Fruit fly (Drosophila melanogaster): ENCODE results near the gene sima.
A peak's percentile ranks its signal among the peaks of the same experiment; 100 is the strongest.

Gene sima

dm6 chr3R:30170671-30171667 is 112.9 kb downstream of the sima start, which contains the start of gene Rsod:
Rsod (minus strand) TSS chr3R:30171207.
- TF ChIP-seq CG32264 (GFP tag; optimal IDR thresholded peaks at IDR 0.05) (peak; percentile 62), h (GFP tag; optimal IDR thresholded peaks at IDR 0.05) (peak; percentile 80), psq (GFP tag; optimal IDR thresholded peaks at IDR 0.05) (peak; percentile 91), ey (GFP tag; optimal IDR thresholded peaks at IDR 0.05) (peak; percentile 82), jim (GFP tag; optimal IDR thresholded peaks at IDR 0.05) (no peak), br (GFP tag; optimal IDR thresholded peaks at IDR 0.05) (peak; percentile 70), Rel (GFP tag; optimal IDR thresholded peaks at IDR 0.05) (peak; percentile 43), Rel (tag; optimal IDR thresholded peaks at IDR 0.05) (no peak), woc (GFP tag; optimal IDR thresholded peaks at IDR 0.05) (peak; percentile 73), rgr (GFP tag; optimal IDR thresholded peaks at IDR 0.05) (peak; percentile 86), Dif (GFP tag; optimal IDR thresholded peaks at IDR 0.05; ENCODE audit: partially characterized antibody) (peak; percentile 43), Abd-B (GFP tag; optimal IDR thresholded peaks at IDR 0.05) (no peak), Hnf4 (GFP tag; optimal IDR thresholded peaks at IDR 0.05) (peak; percentile 75), OdsH (GFP tag; optimal IDR thresholded peaks at IDR 0.05) (peak; percentile 82), Myc (optimal IDR thresholded peaks at IDR 0.05) (no peak), Jra (GFP tag; optimal IDR thresholded peaks at IDR 0.05) (peak; percentile 13), CG9705 (GFP tag; optimal IDR thresholded peaks at IDR 0.05) (no peak), Hr83 (GFP tag; optimal IDR thresholded peaks at IDR 0.05; ENCODE audit: poor library complexity, severe bottlenecking) (peak; percentile 32), CrebA (GFP tag; optimal IDR thresholded peaks at IDR 0.05; ENCODE audit: borderline replicate concordance) (no peak), dl (GFP tag; optimal IDR thresholded peaks at IDR 0.05; ENCODE audit: insufficient read depth in 1 of 2, partially characterized antibody in 2 of 2) (no peak), Hr78 (GFP tag; optimal IDR thresholded peaks at IDR 0.05) (no peak), N (GFP tag; optimal IDR thresholded peaks at IDR 0.05) (no peak), Dfd (GFP tag; optimal IDR thresholded peaks at IDR 0.05) (no peak), usp (GFP tag; optimal IDR thresholded peaks at IDR 0.05) (no peak), tai (GFP tag; optimal IDR thresholded peaks at IDR 0.05) (no peak), GATAd (GFP tag; optimal IDR thresholded peaks at IDR 0.05) (no peak), Sp1 (GFP tag; optimal IDR thresholded peaks at IDR 0.05) (peak; percentile 61), Vsx2 (GFP tag; optimal IDR thresholded peaks at IDR 0.05; ENCODE audit: partially characterized antibody) (peak; percentile 40), pan (optimal IDR thresholded peaks at IDR 0.05) (no peak), sage (GFP tag; optimal IDR thresholded peaks at IDR 0.05) (peak; percentile 59), foxo (GFP tag; optimal IDR thresholded peaks at IDR 0.05) (peak in 1 of 2 experiments; percentile 89), sv (GFP tag; optimal IDR thresholded peaks at IDR 0.05) (peak; percentile 27), brk (GFP tag; optimal IDR thresholded peaks at IDR 0.05) (no peak), dmrt93B (GFP tag; optimal IDR thresholded peaks at IDR 0.05) (peak; percentile 53), dsf (GFP tag; optimal IDR thresholded peaks at IDR 0.05; ENCODE audit: borderline replicate concordance) (peak; percentile 4), fru (GFP tag; optimal IDR thresholded peaks at IDR 0.05) (peak; percentile 80), lola (GFP tag; optimal IDR thresholded peaks at IDR 0.05) (no peak), Mio (GFP tag; optimal IDR thresholded peaks at IDR 0.05) (no peak), HLH106 (tag; optimal IDR thresholded peaks at IDR 0.05) (peak; percentile 86)
